Worm (Caenorhabditis elegans) whole organism, L1 larva: Measurements from ENCODE around the gene C40H1.7.

Source experiments
- aha-1 ChIP-seq: fragments of 150-350 bp; optimal IDR thresholded peaks from 2 replicates; lab custom pipeline; 2014; ENCODE audit warnings: missing biosample characterization, missing genetic modification characterization
- aly-2 ChIP-seq: fragments of 150-350 bp; optimal IDR thresholded peaks from 2 replicates; lab custom pipeline; 2014; ENCODE audit warnings: missing biosample characterization, missing genetic modification characterization
- ceh-8 ChIP-seq: fragments of 200-800 bp; sonication (Bioruptor generic); optimal IDR thresholded peaks from 2 replicates; lab custom pipeline; 2018; ENCODE audit warnings: mild to moderate bottlenecking, missing genetic modification characterization, moderate library complexity, missing compliant biosample characterization
- lin-15B ChIP-seq: fragments of 150-350 bp; sonication (generic microtip); optimal IDR thresholded peaks from 3 replicates; lab custom pipeline; 2014; ENCODE audit warnings: missing biosample characterization, missing genetic modification characterization
- nhr-76 ChIP-seq: sonication (generic microtip); optimal IDR thresholded peaks from 2 replicates; lab custom pipeline; 2017; ENCODE audit warnings: missing biosample characterization, missing genetic modification characterization
- unc-86 ChIP-seq: sonication (generic microtip); optimal IDR thresholded peaks from 2 replicates; lab custom pipeline; 2016; ENCODE audit warnings: missing genetic modification characterization, missing compliant biosample characterization

DNA sequence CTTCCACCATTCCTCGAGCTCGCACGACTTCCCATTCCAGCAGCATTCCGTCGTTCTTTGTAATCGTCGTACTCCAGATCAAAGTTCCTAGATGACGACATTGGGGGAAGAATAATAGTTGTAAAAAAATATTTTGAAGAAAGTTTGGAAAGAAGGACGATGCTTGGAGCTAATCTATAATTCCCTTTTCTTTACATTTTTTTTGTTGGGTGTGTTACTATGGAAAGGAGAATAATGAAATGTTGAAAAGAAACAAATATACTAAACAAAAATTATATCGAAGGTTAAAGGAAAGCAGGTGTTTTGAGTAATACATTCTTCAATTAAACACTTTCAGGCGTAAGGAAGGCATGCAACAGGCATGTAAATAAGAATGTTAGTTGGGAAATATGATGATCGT, 4.4 kb downstream of the C40H1.7 start, which contains the start of gene C40H1.3:
- TF ChIP-seq ceh-8 (GFP tag; lab: Kevin White, UChicago) (no peak), nhr-76 (tag; lab: Kevin White, UChicago) (no peak), lin-15B (tag; lab: Kevin White, UChicago) (no peak), aha-1 (tag; lab: Kevin White, UChicago) (no peak), aly-2 (tag; lab: Kevin White, UChicago) (no peak), unc-86 (no peak)
